Worm (Caenorhabditis elegans) whole organism, midembryonic: ENCODE data around the gene R09B5.11.

Source experiments
- tab-1 ChIP-seq: fragments of 200-800 bp; sonication (Bioruptor generic); IDR thresholded peaks from 2 replicates; pipeline ENCODE4 v1.3.6; 2022; ENCODE audit warnings: missing genetic modification characterization, missing compliant biosample characterization
- ztf-23 ChIP-seq: fragments of 200-800 bp; sonication (Bioruptor generic); IDR thresholded peaks from 2 replicates; pipeline ENCODE4 v1.3.6; 2022; ENCODE audit warnings: missing genetic modification reagents, missing genetic modification characterization, missing compliant biosample characterization

- no peak for TF ChIP-seq tab-1 (GFP tag; lab: Robert Waterston, UW)
- TF ChIP-seq ztf-23 (GFP tag; lab: Robert Waterston, UW): no peak
Measured at ce11 chrV:1411459-1411858, 27.5 kb upstream of the R09B5.11 start, which contains the start of gene snt-5.
